Fruit fly (Drosophila melanogaster) whole organism: ENCODE results near the gene CG4907.

Experiments
- psq ChIP-seq: fragments of >200 bp; optimal IDR thresholded peaks from 2 replicates; lab custom pipeline; 2017
- usp ChIP-seq: fragments of >200 bp; optimal IDR thresholded peaks from 2 replicates; lab custom pipeline; 2017; ENCODE audit warnings: missing biosample characterization, missing genetic modification characterization, mixed read lengths

dm6 chr3R:22732995-22733394 is 22.4 kb upstream of the CG4907 start:
- no peak for TF ChIP-seq usp
- no peak for TF ChIP-seq psq (lab: Kevin White, UChicago)
